Worm (Caenorhabditis elegans) whole organism, mixed stage, embryonic: ENCODE data around the gene lap-2.

Source experiments
- M03D4.4 ChIP-seq: sonication (generic microtip); optimal IDR thresholded peaks from 2 replicates; lab custom pipeline; 2017; ENCODE audit warnings: mild to moderate bottlenecking, missing genetic modification characterization, missing compliant biosample characterization
- bed-3 ChIP-seq: fragments of 200-800 bp; sonication (Bioruptor generic); optimal IDR thresholded peaks from 3 replicates; lab custom pipeline; 2018; ENCODE audit warnings: mild to moderate bottlenecking, missing genetic modification characterization, moderate library complexity, missing compliant biosample characterization
- blmp-1 ChIP-seq: fragments of 150-350 bp; optimal IDR thresholded peaks from 2 replicates; lab custom pipeline; 2014; ENCODE audit warnings: missing biosample characterization, missing genetic modification characterization
- ceh-39 ChIP-seq: fragments of 150-350 bp; optimal IDR thresholded peaks from 2 replicates; lab custom pipeline; 2014; ENCODE audit warnings: missing biosample characterization, missing genetic modification characterization
- ceh-43 ChIP-seq: fragments of 200-800 bp; sonication (Bioruptor generic); optimal IDR thresholded peaks from 2 replicates; lab custom pipeline; 2018; ENCODE audit warnings: mild to moderate bottlenecking, missing genetic modification characterization, moderate library complexity, missing compliant biosample characterization
- ceh-83 ChIP-seq: fragments of 200-800 bp; sonication (Bioruptor generic); optimal IDR thresholded peaks from 2 replicates; lab custom pipeline; 2018; ENCODE audit warnings: mild to moderate bottlenecking, missing genetic modification characterization, missing compliant biosample characterization
- ces-1 ChIP-seq: fragments of 150-350 bp; optimal IDR thresholded peaks from 2 replicates; lab custom pipeline; 2014; ENCODE audit warnings: missing biosample characterization, missing genetic modification reagents, missing genetic modification characterization
- cnd-1 ChIP-seq: fragments of 200-800 bp; sonication (Bioruptor generic); optimal IDR thresholded peaks from 2 replicates; lab custom pipeline; 2018; ENCODE audit warnings: mild to moderate bottlenecking, missing genetic modification characterization, missing compliant biosample characterization
- drap-1 ChIP-seq: fragments of 200-800 bp; sonication (Bioruptor generic); optimal IDR thresholded peaks from 3 replicates; lab custom pipeline; 2018; ENCODE audit warnings: mild to moderate bottlenecking, missing genetic modification characterization, missing compliant biosample characterization
- elt-1 ChIP-seq: sonication (generic microtip); optimal IDR thresholded peaks from 2 replicates; lab custom pipeline; 2017; ENCODE audit warnings: missing genetic modification characterization, mild to moderate bottlenecking, missing compliant biosample characterization, antibody characterized with exemption, moderate library complexity, borderline replicate concordance; ENCODE audit not compliant: insufficient read depth
- elt-3 ChIP-seq: fragments of 150-350 bp; optimal IDR thresholded peaks from 2 replicates; lab custom pipeline; 2014; ENCODE audit warnings: missing biosample characterization, missing genetic modification characterization
- flh-1 ChIP-seq: fragments of 200-800 bp; sonication (Bioruptor generic); optimal IDR thresholded peaks from 2 replicates; lab custom pipeline; 2018; ENCODE audit warnings: mild to moderate bottlenecking, missing genetic modification characterization, moderate library complexity, missing compliant biosample characterization
- ham-2 ChIP-seq: fragments of 200-800 bp; sonication (Bioruptor generic); optimal IDR thresholded peaks from 2 replicates; lab custom pipeline; 2018; ENCODE audit warnings: mild to moderate bottlenecking, missing genetic modification characterization, missing compliant biosample characterization
- hlh-1 ChIP-seq: fragments of 150-350 bp; optimal IDR thresholded peaks from 2 replicates; lab custom pipeline; 2014; ENCODE audit warnings: missing biosample characterization, missing genetic modification reagents, missing genetic modification characterization
- lin-13 ChIP-seq: fragments of 150-350 bp; optimal IDR thresholded peaks from 2 replicates; lab custom pipeline; 2014; ENCODE audit warnings: missing biosample characterization, missing genetic modification characterization
- lin-32 ChIP-seq: fragments of 200-800 bp; sonication (Bioruptor generic); optimal IDR thresholded peaks from 2 replicates; lab custom pipeline; 2018; ENCODE audit warnings: mild to moderate bottlenecking, missing genetic modification characterization, missing compliant biosample characterization
- lsy-2 ChIP-seq: fragments of 150-350 bp; optimal IDR thresholded peaks from 2 replicates; lab custom pipeline; 2014; ENCODE audit warnings: missing biosample characterization, missing genetic modification characterization
- mab-5 ChIP-seq: fragments of 150-350 bp; optimal IDR thresholded peaks from 2 replicates; lab custom pipeline; 2014; ENCODE audit warnings: missing biosample characterization, missing genetic modification characterization
- mep-1 ChIP-seq: fragments of 150-350 bp; optimal IDR thresholded peaks from 2 replicates; lab custom pipeline; 2017; ENCODE audit warnings: missing biosample characterization, missing genetic modification reagents, missing genetic modification characterization, inconsistent platforms
- mls-2 ChIP-seq: sonication (generic microtip); optimal IDR thresholded peaks from 2 replicates; lab custom pipeline; 2016; ENCODE audit warnings: mild to moderate bottlenecking, missing genetic modification characterization, moderate library complexity, missing compliant biosample characterization
- nhr-12 ChIP-seq: fragments of 150-350 bp; optimal IDR thresholded peaks from 2 replicates; lab custom pipeline; 2014; ENCODE audit warnings: missing biosample characterization, missing genetic modification characterization
- nhr-2 ChIP-seq: fragments of 150-350 bp; optimal IDR thresholded peaks from 2 replicates; lab custom pipeline; 2014; ENCODE audit warnings: missing biosample characterization, missing genetic modification characterization
- nhr-237 ChIP-seq: fragments of 150-350 bp; optimal IDR thresholded peaks from 2 replicates; lab custom pipeline; 2014; ENCODE audit warnings: missing biosample characterization, missing genetic modification characterization
- nhr-28 ChIP-seq: fragments of 150-350 bp; optimal IDR thresholded peaks from 2 replicates; lab custom pipeline; 2014; ENCODE audit warnings: missing biosample characterization, missing genetic modification characterization
- pha-4 ChIP-seq: fragments of 150-350 bp; optimal IDR thresholded peaks from 2 replicates; lab custom pipeline; 2018; ENCODE audit warnings: missing biosample characterization, missing genetic modification reagents, missing genetic modification characterization
- sem-2 ChIP-seq: fragments of 200-800 bp; sonication (Bioruptor generic); optimal IDR thresholded peaks from 2 replicates; lab custom pipeline; 2018; ENCODE audit warnings: mild to moderate bottlenecking, missing genetic modification characterization, missing compliant biosample characterization
- snpc-4 ChIP-seq: fragments of 150-350 bp; optimal IDR thresholded peaks from 2 replicates; lab custom pipeline; 2014; ENCODE audit warnings: missing biosample characterization, missing genetic modification characterization
- sptf-1 ChIP-seq: sonication (generic microtip); optimal IDR thresholded peaks from 2 replicates; lab custom pipeline; 2017; ENCODE audit warnings: mild to moderate bottlenecking, missing genetic modification characterization, moderate library complexity, missing compliant biosample characterization
- tbx-8 ChIP-seq: fragments of 200-800 bp; sonication (Bioruptor generic); optimal IDR thresholded peaks from 2 replicates; lab custom pipeline; 2018; ENCODE audit warnings: mild to moderate bottlenecking, missing genetic modification characterization, moderate library complexity, missing compliant biosample characterization
- unc-120 ChIP-seq: sonication (generic microtip); optimal IDR thresholded peaks from 2 replicates; lab custom pipeline; 2017; ENCODE audit warnings: missing genetic modification characterization, missing compliant biosample characterization; ENCODE audit not compliant: poor library complexity, severe bottlenecking
- unc-62 ChIP-seq: fragments of 150-350 bp; optimal IDR thresholded peaks from 2 replicates; lab custom pipeline; 2014; ENCODE audit warnings: missing biosample characterization, missing genetic modification reagents, missing genetic modification characterization
- zip-8 ChIP-seq: fragments of 150-350 bp; optimal IDR thresholded peaks from 2 replicates; lab custom pipeline; 2014; ENCODE audit warnings: missing biosample characterization, missing genetic modification characterization
- ztf-11 ChIP-seq: fragments of 150-350 bp; optimal IDR thresholded peaks from 2 replicates; lab custom pipeline; 2014; ENCODE audit warnings: missing biosample characterization, missing genetic modification characterization

lap-2 gene

ce11 chrV:13043195-13043762 is at the start of gene lap-2:
TSS of gene lap-2 (plus strand) at chrV:13043712.
- peak; percentile 71 for TF ChIP-seq unc-62 (GFP tag; lab: Kevin White, UChicago)
- TF ChIP-seq elt-3 = no peak

ce11 chrV:12995269-12995668 is 48.2 kb upstream of the lap-2 start, which contains the start of gene far-5:
TSS of gene far-5 (plus strand) at chrV:12995569.
- TF ChIP-seq drap-1 (GFP tag; lab: Kevin White, UChicago) = no peak
- TF ChIP-seq ces-1 = no peak
- TF ChIP-seq unc-62 (GFP tag; lab: Kevin White, UChicago) = no peak
- TF ChIP-seq bed-3 (GFP tag; lab: Kevin White, UChicago) = no peak
- no peak for TF ChIP-seq cnd-1 (tag; lab: Kevin White, UChicago)
- no peak for TF ChIP-seq lin-32 (GFP tag; lab: Kevin White, UChicago)
- no peak for TF ChIP-seq unc-120 (tag; lab: Kevin White, UChicago)
- TF ChIP-seq flh-1 = no peak
- TF ChIP-seq snpc-4 (tag; lab: Kevin White, UChicago) = no peak

DNA sequence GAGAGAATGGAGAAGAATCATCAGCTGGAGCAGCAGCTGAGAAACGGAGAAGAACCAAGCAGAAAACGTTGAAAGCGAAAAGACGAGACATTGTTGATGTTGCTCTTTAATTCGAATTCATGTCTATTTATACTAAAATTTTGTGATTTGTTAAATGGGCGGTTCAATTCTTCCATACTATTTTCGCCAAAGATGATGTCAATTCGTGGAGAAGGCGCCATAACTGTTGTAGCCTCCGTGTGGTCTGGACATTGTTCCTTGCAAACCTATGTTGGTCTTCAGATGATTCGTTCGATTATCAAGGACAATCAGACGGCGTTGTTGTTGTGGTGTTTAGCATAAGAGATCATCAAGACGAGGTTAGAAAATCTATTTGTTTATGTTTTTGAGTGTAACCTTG is 46.1 kb upstream of the lap-2 start, which contains the start of gene far-3:
Gene far-3, minus strand, starts transcription at position 101 of the 400 bp plus-strand sequence.
- no peak for TF ChIP-seq nhr-28 (tag; lab: Kevin White, UChicago)
- TF ChIP-seq M03D4.4 = no peak
- no peak for TF ChIP-seq mab-5 (tag; lab: Kevin White, UChicago)
- TF ChIP-seq ceh-83 (GFP tag; lab: Kevin White, UChicago) = no peak
- TF ChIP-seq lin-32 (GFP tag; lab: Kevin White, UChicago) = no peak
- TF ChIP-seq nhr-12 (tag; lab: Kevin White, UChicago) = no peak
- TF ChIP-seq elt-1 = no peak
- no peak for TF ChIP-seq lin-13
- TF ChIP-seq tbx-8 (GFP tag; lab: Kevin White, UChicago) = no peak
- TF ChIP-seq snpc-4 (tag; lab: Kevin White, UChicago) = no peak
- TF ChIP-seq ham-2 = no peak
- TF ChIP-seq nhr-237 (tag; lab: Kevin White, UChicago) = no peak
- TF ChIP-seq ceh-39 (tag; lab: Kevin White, UChicago) = no peak
- no peak for TF ChIP-seq bed-3 (GFP tag; lab: Kevin White, UChicago)

ce11 chrV:12999559-12999958 is 44.0 kb upstream of the lap-2 start, which contains the start of gene far-4:
TSS of gene far-4 (minus strand) at chrV:12999659.
- TF ChIP-seq sem-2 (GFP tag; lab: Kevin White, UChicago) (no peak), blmp-1 (no peak), elt-1 (no peak), mab-5 (tag; lab: Kevin White, UChicago) (no peak)

- no peak for TF ChIP-seq zip-8 (tag; lab: Kevin White, UChicago)
- TF ChIP-seq nhr-12 (tag; lab: Kevin White, UChicago) = no peak
- no peak for TF ChIP-seq lin-13
- TF ChIP-seq nhr-237 (tag; lab: Kevin White, UChicago) = no peak
- no peak for TF ChIP-seq bed-3 (GFP tag; lab: Kevin White, UChicago)
- no peak for TF ChIP-seq ceh-43 (GFP tag; lab: Kevin White, UChicago)
- no peak for TF ChIP-seq lsy-2 (tag; lab: Kevin White, UChicago)
- TF ChIP-seq elt-3 = no peak
- no peak for TF ChIP-seq ztf-11
- no peak for TF ChIP-seq cnd-1 (tag; lab: Kevin White, UChicago)
- no peak for TF ChIP-seq drap-1 (GFP tag; lab: Kevin White, UChicago)
These were observed 43.4 kb upstream of the lap-2 start for ce11 chrV:13000068-13000467.

DNA sequence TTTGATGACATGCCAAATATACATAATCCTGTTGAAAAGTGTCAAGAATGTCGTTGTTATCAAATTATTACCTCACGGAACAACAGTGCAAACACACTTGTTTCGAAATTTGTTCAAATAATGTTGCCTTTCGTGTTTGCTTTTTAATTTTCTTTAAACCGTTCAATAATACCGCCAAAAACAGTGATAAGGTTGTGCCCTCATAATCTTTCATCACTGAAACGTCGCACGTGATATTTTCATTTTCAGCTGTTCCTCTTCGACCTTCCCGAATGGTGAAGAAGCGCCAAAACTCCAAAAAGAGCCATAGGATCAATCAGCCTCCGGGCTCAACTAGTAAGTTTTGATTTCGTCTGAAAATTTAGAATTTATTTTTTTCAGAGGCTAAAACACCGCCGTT is 41.4 kb upstream of the lap-2 start, which contains the start of gene inft-2:
Gene inft-2, plus strand, starts transcription at position 248 of the 400 bp plus-strand sequence.
- TF ChIP-seq snpc-4 (tag; lab: Kevin White, UChicago) (no peak), flh-1 (no peak), drap-1 (GFP tag; lab: Kevin White, UChicago) (no peak), ztf-11 (no peak)

DNA sequence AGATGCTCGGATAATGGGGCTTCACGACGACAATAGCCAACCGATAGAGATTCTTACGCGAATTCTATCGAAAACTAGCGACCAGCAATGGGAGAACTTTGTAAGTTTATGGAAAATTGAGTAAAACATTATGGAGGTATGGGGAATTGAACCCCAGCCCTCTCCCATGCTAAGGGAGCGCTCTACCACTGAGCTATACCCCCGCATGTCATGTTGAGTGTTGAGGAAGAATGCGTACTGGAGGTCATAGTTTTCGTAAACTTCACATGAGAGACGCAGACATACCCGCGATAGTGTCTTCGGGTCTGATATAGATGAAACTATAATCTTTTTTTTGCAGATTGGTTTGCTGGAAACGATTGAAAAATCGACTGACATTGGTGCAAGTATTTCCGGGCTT is 40.1 kb upstream of the lap-2 start:
- peak; percentile 41 for TF ChIP-seq flh-1
- TF ChIP-seq nhr-28 (tag; lab: Kevin White, UChicago) = peak; percentile 69
- peak; percentile 43 for TF ChIP-seq lin-13
- TF ChIP-seq mls-2 (tag; lab: Kevin White, UChicago) = peak; percentile 94
- TF ChIP-seq lin-32 (GFP tag; lab: Kevin White, UChicago) = peak; percentile 86
- peak; percentile 37 for TF ChIP-seq unc-62 (GFP tag; lab: Kevin White, UChicago)
- TF ChIP-seq pha-4 (tag; lab: Kevin White, UChicago) = peak; percentile 29
- TF ChIP-seq mep-1 (tag; lab: Kevin White, UChicago) = peak; percentile 26
- no peak for TF ChIP-seq hlh-1
- no peak for TF ChIP-seq ceh-39 (tag; lab: Kevin White, UChicago)
- TF ChIP-seq nhr-237 (tag; lab: Kevin White, UChicago) = peak; percentile 10
- peak; percentile 87 for TF ChIP-seq drap-1 (GFP tag; lab: Kevin White, UChicago)
- no peak for TF ChIP-seq ztf-11
- peak; percentile 78 for TF ChIP-seq ceh-43 (GFP tag; lab: Kevin White, UChicago)
- TF ChIP-seq nhr-2 (tag; lab: Kevin White, UChicago) = no peak
- peak; percentile 80 for TF ChIP-seq sem-2 (GFP tag; lab: Kevin White, UChicago)
- peak; percentile 62 for TF ChIP-seq tbx-8 (GFP tag; lab: Kevin White, UChicago)
- TF ChIP-seq ham-2 = peak; percentile 90
- TF ChIP-seq sptf-1 (tag; lab: Kevin White, UChicago) = peak; percentile 93
- TF ChIP-seq unc-120 (tag; lab: Kevin White, UChicago) = peak; percentile 87
- TF ChIP-seq ceh-83 (GFP tag; lab: Kevin White, UChicago) = peak; percentile 92
- no peak for TF ChIP-seq mab-5 (tag; lab: Kevin White, UChicago)
- peak; percentile 16 for TF ChIP-seq elt-1
- peak; percentile 74 for TF ChIP-seq bed-3 (GFP tag; lab: Kevin White, UChicago)
